Worm (Caenorhabditis elegans): Measurements from ENCODE around the gene R01E6.2.

R01E6.2 gene

DNA sequence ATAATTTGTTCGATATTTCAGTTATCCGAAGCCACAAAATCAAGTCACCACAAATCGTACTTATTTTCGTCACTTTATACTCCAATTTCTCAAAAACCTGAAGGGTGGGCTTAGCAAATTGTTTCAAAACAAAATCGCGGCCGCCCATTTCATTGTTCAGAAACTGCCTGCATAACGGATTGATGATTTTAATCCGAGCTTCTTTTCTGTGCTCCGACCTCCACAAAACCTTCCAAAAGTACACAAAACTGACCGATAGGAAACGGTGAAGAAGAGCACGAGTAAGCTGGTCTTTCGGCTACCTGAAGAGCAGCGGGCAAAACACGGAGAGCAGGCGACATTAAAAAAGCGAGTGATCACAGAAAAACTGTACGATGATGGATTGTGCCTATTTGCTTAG lies at the start of gene R01E6.2:
Gene R01E6.2, minus strand, starts transcription at position 101 of the 400 bp plus-strand sequence.
- TF ChIP-seq him-1 (tag; optimal IDR thresholded peaks at IDR 0.05) = no peak
- TF ChIP-seq dao-5 (tag; optimal IDR thresholded peaks at IDR 0.05) = no peak
- TF ChIP-seq W03F9.2 (tag; optimal IDR thresholded peaks at IDR 0.05) = no peak

DNA sequence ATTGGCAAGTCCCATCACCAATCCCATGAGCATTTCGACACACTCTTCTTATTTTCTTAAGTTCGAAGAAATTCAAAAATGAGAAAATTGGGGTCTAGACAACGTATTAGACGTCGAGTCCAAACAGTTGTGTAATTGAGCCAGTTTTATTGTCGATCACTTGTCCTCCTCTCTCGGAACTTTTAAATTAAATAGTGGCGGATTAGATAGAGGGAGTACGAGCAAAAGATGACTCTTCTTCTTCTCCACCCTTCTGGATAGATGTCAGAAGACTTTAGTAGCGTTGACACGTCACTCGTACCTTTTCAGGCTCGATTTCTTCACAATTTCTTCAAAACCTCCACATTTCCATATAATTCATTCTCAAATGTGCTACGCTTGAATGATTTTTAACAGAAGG lies 48.8 kb upstream of the R01E6.2 start:
- TF ChIP-seq dao-5 (tag; optimal IDR thresholded peaks at IDR 0.05) (no peak), him-1 (tag; optimal IDR thresholded peaks at IDR 0.05) (no peak), W03F9.2 (tag; optimal IDR thresholded peaks at IDR 0.05) (no peak)

DNA sequence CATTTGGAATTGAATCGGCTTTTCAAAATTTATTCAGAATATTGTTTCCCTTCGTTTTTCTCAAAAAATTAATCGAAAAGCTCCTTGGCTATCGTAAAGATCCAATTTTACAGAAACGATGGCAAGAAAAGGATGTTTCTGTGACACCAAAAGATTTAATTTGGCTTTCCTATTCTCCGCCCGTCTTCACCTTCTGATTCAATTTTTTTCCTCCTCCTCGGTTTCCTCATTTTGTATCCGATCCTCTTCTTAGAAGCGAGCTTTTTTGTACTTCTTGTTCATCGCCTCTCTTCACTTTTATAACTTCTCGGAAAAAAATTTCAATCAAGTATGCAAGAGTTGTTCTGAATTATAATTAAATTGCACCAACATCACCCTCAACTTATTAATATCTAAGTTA lies 43.7 kb upstream of the R01E6.2 start:
- no peak for TF ChIP-seq him-1 (tag; optimal IDR thresholded peaks at IDR 0.05)
- no peak for TF ChIP-seq W03F9.2 (tag; optimal IDR thresholded peaks at IDR 0.05)

DNA sequence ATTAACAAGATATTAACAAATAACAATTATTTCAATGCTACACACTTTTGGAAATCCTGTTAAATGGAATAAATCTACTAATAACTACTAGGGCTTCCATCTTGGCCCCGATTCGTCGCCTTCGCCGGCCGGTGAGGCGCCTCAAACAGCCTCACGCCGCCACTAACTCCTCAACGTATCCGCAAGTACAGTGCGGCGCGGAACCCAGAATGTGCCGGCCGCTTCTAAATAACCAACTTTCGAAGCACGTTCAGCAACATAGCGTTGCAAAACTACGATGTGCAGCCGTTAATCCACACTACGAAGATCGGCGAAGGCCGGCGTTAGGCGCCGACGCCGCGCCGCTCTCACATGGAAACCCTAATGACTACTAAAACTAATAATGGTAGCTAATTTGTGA lies 39.5 kb upstream of the R01E6.2 start:
- TF ChIP-seq W03F9.2 (tag; optimal IDR thresholded peaks at IDR 0.05) = no peak
- no peak for TF ChIP-seq dao-5 (tag; optimal IDR thresholded peaks at IDR 0.05)
- TF ChIP-seq him-1 (tag; optimal IDR thresholded peaks at IDR 0.05) = no peak

DNA sequence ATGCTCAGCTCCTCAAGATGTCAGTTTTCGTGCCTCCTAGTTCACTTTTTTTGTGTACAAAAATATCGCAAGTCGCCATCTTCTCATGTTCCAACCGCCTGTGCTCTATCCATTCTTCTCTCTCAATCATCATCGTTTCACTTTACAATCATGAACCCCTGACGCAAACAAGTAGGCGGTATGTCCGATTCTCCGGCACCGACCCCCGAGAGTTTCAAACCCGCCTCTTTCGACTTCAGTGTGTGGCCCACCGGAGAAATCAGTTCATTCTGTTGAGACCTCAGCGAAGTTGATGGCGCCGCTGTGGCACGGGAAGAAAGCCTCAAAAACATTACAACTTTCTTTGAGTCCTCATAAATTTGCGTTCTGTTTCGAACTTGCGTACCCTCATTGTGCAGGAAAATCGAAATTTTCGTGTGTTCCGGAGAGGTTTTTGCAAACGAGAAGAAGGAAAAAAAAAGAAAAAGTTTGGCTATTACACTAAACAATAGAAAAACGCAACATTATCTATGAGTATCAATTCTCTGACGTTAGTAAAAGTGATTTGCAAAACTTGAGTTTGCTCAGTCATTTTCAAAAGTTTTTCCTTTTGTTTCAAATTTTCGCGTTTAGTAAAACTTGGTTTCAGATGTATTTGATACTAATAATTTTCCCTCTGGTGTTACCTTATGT lies 38.7 kb upstream of the R01E6.2 start, which contains the start of gene F54B11.9:
Gene F54B11.9, plus strand, starts transcription at position 622 of the 672 bp plus-strand sequence.
- TF ChIP-seq dao-5 (tag; optimal IDR thresholded peaks at IDR 0.05) (no peak), him-1 (tag; optimal IDR thresholded peaks at IDR 0.05) (no peak), W03F9.2 (tag; optimal IDR thresholded peaks at IDR 0.05) (no peak)

DNA sequence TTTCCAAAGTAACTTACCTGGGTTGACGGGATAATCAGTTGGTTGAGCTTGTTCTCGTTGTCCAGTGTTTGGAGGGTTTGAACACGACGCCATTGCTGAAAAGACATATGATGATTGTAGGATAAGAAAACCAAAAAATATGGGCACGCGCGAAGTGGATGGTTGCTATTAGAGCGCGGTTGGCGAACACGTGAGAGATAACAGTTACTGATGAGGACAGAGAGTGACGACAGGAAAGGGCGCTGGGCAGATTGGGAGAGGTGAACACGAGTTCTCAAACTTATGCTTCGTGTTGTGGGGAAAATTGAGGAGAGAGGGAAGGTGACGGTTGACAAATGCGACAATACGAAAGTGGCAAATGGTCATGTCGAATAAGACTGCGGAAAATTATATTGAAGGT lies 37.5 kb upstream of the R01E6.2 start, which contains the start of gene F54B11.8:
Gene F54B11.8, minus strand, starts transcription at position 101 of the 400 bp plus-strand sequence.
- TF ChIP-seq dao-5 (tag; optimal IDR thresholded peaks at IDR 0.05) = no peak
- TF ChIP-seq him-1 (tag; optimal IDR thresholded peaks at IDR 0.05) = no peak
- no peak for TF ChIP-seq W03F9.2 (tag; optimal IDR thresholded peaks at IDR 0.05)

DNA sequence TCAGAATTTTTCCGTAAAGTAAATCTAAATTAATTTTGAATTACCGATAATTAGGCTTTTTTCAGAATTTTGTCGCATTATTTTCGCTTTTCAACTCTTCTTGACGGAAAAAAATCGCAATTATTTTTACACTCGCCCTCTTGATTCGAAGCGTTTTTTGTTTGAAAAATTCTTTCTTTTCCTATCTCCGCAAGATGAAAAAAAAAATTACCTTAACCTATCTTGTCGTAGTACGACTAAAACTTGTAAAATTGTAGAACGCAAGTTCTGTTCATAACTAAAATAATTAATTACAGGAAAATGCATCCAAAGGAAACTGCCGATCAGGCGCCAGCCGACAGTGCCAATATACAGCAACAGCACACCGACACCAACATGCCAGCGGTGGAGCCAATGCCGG lies 33.8 kb upstream of the R01E6.2 start, which contains the start of gene F54B11.7:
Gene F54B11.7, plus strand, starts transcription at position 301 of the 400 bp plus-strand sequence.
- TF ChIP-seq dao-5 (tag; optimal IDR thresholded peaks at IDR 0.05) = no peak
- TF ChIP-seq him-1 (tag; optimal IDR thresholded peaks at IDR 0.05) = no peak
- no peak for TF ChIP-seq W03F9.2 (tag; optimal IDR thresholded peaks at IDR 0.05)

DNA sequence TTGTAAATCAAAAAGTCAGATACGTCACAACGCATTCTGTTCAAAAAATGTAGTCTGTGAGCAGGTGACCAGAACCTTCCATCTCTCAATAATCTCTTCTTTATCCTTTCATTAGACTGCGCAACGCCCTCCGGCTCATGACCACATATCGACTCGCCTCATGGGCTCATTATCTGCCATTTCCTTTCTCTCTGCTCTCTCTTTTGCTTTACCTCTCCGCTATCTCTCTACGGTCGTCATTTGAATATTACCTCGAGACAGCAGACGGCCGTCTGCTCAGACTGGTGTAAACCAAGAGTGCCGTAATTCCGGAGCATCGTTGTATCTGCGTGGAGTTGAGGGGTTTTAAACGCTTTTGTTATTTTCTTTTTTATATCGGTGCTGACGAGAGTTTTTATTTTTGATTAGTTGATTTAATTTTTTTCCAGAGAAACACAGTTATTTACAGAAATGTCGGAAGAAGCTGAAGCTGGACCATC lies 31.7 kb upstream of the R01E6.2 start, which contains the start of gene bra-1:
Gene bra-1, plus strand, starts transcription at position 429 of the 479 bp plus-strand sequence.
- TF ChIP-seq him-1 (tag; optimal IDR thresholded peaks at IDR 0.05) = no peak
- no peak for TF ChIP-seq W03F9.2 (tag; optimal IDR thresholded peaks at IDR 0.05)
- no peak for TF ChIP-seq dao-5 (tag; optimal IDR thresholded peaks at IDR 0.05)

DNA sequence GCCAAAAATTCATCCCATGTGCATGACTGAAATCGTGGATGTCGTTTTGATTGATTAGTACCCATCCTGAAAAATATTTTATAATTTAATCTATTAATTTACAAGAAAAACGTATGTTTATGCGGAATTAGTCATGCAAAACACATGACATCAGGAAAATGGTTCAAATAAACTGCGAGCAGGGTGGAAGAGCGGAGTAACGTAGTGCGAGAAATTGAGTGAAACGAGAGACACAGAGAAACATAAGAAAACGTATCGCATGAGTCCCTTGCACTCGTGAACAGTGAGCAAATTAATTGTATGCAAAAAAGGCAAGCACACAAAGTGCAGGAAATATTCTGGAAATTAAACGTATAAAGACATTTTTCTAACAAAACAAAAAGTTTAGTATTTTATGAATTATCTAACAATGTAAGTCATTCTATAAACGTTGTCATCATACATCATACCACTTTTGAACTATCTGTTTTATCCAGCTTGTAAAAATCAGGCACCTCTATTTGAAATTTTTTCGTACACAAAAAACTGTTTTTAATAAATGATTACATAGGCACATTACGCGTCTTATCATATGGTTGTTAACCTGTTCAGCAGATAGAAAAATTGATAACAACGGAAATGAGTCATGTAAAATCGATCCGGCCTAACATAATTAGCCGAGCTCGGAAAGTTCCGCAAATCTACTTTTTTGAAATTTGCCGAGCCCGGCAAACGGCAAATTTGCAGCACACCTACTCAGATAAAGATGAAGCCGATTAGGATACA lies 29.8 kb upstream of the R01E6.2 start, which contains the start of gene F54B11.5:
Gene F54B11.5, minus strand, starts transcription at position 66 of the 765 bp plus-strand sequence.
- no peak for TF ChIP-seq W03F9.2 (tag; optimal IDR thresholded peaks at IDR 0.05)
- TF ChIP-seq him-1 (tag; optimal IDR thresholded peaks at IDR 0.05) = no peak
- no peak for TF ChIP-seq dao-5 (tag; optimal IDR thresholded peaks at IDR 0.05)

DNA sequence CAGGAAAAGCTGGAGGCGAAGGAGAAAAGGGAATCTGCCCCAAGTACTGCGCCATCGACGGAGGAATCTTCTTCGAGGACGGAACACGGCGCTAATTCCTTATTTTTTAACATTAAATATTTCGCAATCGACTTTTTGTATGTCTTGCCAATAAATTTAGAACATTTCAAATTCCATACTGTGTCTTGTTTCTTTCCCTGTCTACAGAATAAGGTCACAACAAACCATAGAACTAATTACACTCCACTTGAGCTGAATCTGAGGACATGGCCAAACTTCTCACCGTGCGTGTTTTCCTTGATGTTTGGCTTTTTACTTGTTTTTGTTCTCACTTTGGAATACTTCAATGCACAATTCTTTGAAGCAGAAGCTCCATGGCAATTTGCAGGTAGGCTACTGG lies 26.0 kb upstream of the R01E6.2 start, which contains the start of gene F54B11.4:
Gene F54B11.4, plus strand, starts transcription at position 301 of the 400 bp plus-strand sequence.
- TF ChIP-seq dao-5 (tag; optimal IDR thresholded peaks at IDR 0.05) = no peak
- no peak for TF ChIP-seq him-1 (tag; optimal IDR thresholded peaks at IDR 0.05)
- no peak for TF ChIP-seq W03F9.2 (tag; optimal IDR thresholded peaks at IDR 0.05)

DNA sequence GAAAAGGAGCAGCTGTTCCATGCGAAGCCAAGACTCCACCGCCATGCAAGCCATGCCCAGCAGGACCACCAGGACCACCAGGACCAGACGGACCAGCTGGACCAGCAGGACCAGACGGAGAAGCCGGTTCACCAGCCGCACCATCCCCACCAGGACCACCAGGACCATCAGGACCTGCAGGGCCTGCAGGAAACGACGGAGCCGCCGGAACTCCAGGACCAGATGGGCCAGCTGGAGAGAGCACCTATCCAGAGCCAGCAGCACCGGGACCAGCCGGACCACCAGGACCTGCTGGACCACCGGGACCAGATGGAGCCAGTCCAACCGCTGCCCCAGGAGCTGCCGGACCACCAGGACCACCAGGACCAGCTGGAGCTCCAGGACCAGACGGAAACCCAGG lies 25.6 kb upstream of the R01E6.2 start:
- no peak for TF ChIP-seq W03F9.2 (tag; optimal IDR thresholded peaks at IDR 0.05)

DNA sequence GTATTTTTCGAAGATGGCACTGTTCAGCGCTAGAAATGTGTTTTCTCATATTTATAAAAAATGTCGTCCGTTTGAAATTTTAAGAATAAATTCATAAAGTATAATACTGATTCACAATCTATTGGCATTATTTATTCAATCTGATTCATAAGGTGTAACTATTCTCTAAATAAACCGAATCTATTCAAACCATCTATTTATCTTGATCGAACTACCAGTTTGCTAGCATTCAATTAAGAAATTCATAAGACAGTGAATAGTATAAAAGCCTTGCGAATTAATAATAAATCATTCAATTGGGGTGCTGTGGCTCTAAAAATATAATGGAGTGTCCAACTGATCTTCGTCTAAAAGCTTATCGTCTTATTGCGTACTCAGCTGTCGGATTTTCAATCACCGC lies 24.8 kb upstream of the R01E6.2 start, which contains the start of gene col-44:
Gene col-44, plus strand, starts transcription at position 301 of the 400 bp plus-strand sequence.
- TF ChIP-seq W03F9.2 (tag; optimal IDR thresholded peaks at IDR 0.05) (no peak), dao-5 (tag; optimal IDR thresholded peaks at IDR 0.05) (no peak), him-1 (tag; optimal IDR thresholded peaks at IDR 0.05) (no peak)

DNA sequence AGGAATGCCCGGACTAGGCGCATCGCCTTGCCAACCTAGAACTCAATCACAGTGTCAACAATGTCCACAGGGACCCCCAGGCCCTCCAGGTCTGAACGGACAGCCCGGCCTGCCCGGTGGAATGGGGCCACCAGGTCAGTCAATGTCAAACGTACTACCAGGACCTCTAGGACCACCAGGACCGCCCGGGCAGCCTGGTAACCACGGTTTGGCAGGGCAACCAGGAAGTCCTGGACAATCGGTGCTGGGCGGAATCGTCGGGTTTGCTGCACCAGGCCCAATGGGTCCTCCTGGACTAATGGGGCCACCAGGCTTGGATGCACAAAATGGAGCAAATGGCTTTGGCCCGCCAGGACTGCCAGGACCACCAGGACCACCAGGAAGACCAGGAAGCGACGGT lies 24.4 kb upstream of the R01E6.2 start:
- TF ChIP-seq W03F9.2 (tag; optimal IDR thresholded peaks at IDR 0.05) (no peak), dao-5 (tag; optimal IDR thresholded peaks at IDR 0.05) (no peak), him-1 (tag; optimal IDR thresholded peaks at IDR 0.05) (no peak)

DNA sequence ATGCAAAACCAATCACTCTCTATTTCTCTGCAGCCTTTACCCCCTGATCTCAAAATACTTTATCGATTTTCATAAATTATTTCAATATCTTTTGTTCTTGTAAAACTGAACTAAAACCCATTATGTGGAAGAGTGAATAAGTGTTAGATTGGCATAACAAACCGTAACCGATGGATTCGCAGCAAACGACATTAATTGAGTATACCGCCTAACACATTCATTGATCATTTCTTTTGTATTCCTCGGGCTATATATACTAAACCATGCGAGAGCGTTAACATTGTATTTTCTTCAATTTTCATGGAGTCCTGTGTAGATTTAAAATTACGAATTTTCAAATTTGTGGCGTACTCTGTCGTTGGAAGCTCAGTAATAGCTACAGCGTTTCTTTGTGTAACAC lies 23.4 kb upstream of the R01E6.2 start, which contains the start of gene col-9:
Gene col-9, plus strand, starts transcription at position 301 of the 400 bp plus-strand sequence.
- TF ChIP-seq him-1 (tag; optimal IDR thresholded peaks at IDR 0.05) (no peak), W03F9.2 (tag; optimal IDR thresholded peaks at IDR 0.05) (no peak), dao-5 (tag; optimal IDR thresholded peaks at IDR 0.05) (no peak)

All from whole organism, L4/young adult.